Fruit fly (Drosophila melanogaster) whole organism, embryonic: Measurements from ENCODE around the gene Osi21.

Experiments
- ATbp ChIP-seq: fragments of 200-800 bp; sonication (Bioruptor generic); optimal IDR thresholded peaks from 2 replicates; lab custom pipeline; 2017; ENCODE audit warnings: missing biosample characterization, mild to moderate bottlenecking, missing genetic modification characterization, missing genetic modification reagents
- CG10366 ChIP-seq: fragments of 200-800 bp; sonication (Bioruptor generic); IDR thresholded peaks from 2 replicates; pipeline ENCODE4 v1.3.6; 2022; ENCODE audit warnings: missing biosample characterization, missing genetic modification characterization
- CG10979 ChIP-seq: fragments of 200-800 bp; sonication (Bioruptor generic); optimal IDR thresholded peaks from 2 replicates; lab custom pipeline; 2018; ENCODE audit warnings: missing biosample characterization, mild to moderate bottlenecking, missing genetic modification characterization, moderate library complexity
- CG11504 ChIP-seq: fragments of 200-800 bp; sonication (Bioruptor generic); optimal IDR thresholded peaks from 3 replicates; lab custom pipeline; 2019; ENCODE audit warnings: missing biosample characterization, mild to moderate bottlenecking, missing genetic modification characterization, moderate library complexity
- CG12942 ChIP-seq: fragments of 200-800 bp; sonication (Bioruptor generic); optimal IDR thresholded peaks from 3 replicates; lab custom pipeline; 2016; ENCODE audit warnings: missing biosample characterization, missing genetic modification characterization
- CG14441 ChIP-seq: fragments of 200-800 bp; sonication (Bioruptor generic); IDR thresholded peaks from 2 replicates; pipeline ENCODE4 v1.3.6; 2022; ENCODE audit warnings: missing biosample characterization, missing genetic modification characterization
- CG16863 ChIP-seq: fragments of 200-800 bp; sonication (Bioruptor generic); optimal IDR thresholded peaks from 3 replicates; lab custom pipeline; 2016; ENCODE audit warnings: missing biosample characterization, missing genetic modification characterization
- CG17328 ChIP-seq: fragments of 200-800 bp; sonication (Bioruptor generic); IDR thresholded peaks from 2 replicates; pipeline ENCODE4 v1.3.6; 2022; ENCODE audit warnings: missing biosample characterization, missing genetic modification characterization
- CG17829 ChIP-seq: fragments of 200-800 bp; optimal IDR thresholded peaks from 2 replicates; lab custom pipeline; 2019; ENCODE audit warnings: missing biosample characterization, mild to moderate bottlenecking, missing genetic modification characterization, moderate library complexity
- CG18262 ChIP-seq: fragments of 200-800 bp; optimal IDR thresholded peaks from 3 replicates; lab custom pipeline; 2019; ENCODE audit warnings: missing biosample characterization, mild to moderate bottlenecking, missing genetic modification characterization, moderate library complexity
- CG2199 ChIP-seq: fragments of 200-800 bp; sonication (Bioruptor generic); IDR thresholded peaks from 3 replicates; pipeline ENCODE4 v1.3.6; 2022; ENCODE audit warnings: missing biosample characterization, missing genetic modification characterization
- CG2712 ChIP-seq: fragments of 200-800 bp; optimal IDR thresholded peaks from 3 replicates; lab custom pipeline; 2019; ENCODE audit warnings: missing biosample characterization, mild to moderate bottlenecking, missing genetic modification characterization, moderate library complexity
- CG31441 ChIP-seq: fragments of 200-800 bp; sonication (Bioruptor generic); IDR thresholded peaks from 2 replicates; pipeline ENCODE4 v1.3.6; 2022; ENCODE audit warnings: missing biosample characterization, missing genetic modification characterization
- CG4854 ChIP-seq: fragments of 200-800 bp; sonication (Bioruptor generic); optimal IDR thresholded peaks from 2 replicates; lab custom pipeline; 2016; ENCODE audit warnings: missing biosample characterization, missing genetic modification characterization, inconsistent platforms
- CTCF ChIP-seq: fragments of 200-800 bp; sonication (Bioruptor generic); optimal IDR thresholded peaks from 2 replicates; lab custom pipeline; 2017; ENCODE audit warnings: missing biosample characterization, mild to moderate bottlenecking, missing genetic modification characterization, moderate library complexity
- CkIIα-i1 ChIP-seq: fragments of 200-800 bp; sonication (Bioruptor generic); IDR thresholded peaks from 2 replicates; pipeline ENCODE4 v1.3.6; 2022; ENCODE audit warnings: missing biosample characterization, missing genetic modification characterization
- Dp ChIP-seq: fragments of 200-800 bp; sonication (Bioruptor generic); optimal IDR thresholded peaks from 2 replicates; lab custom pipeline; 2018; ENCODE audit warnings: missing biosample characterization, mild to moderate bottlenecking, missing genetic modification characterization, moderate library complexity
- ERR ChIP-seq: fragments of 200-800 bp; sonication (Bioruptor generic); optimal IDR thresholded peaks from 2 replicates; lab custom pipeline; 2016; ENCODE audit warnings: missing biosample characterization, missing genetic modification characterization
- H2.0 ChIP-seq: fragments of 200-800 bp; sonication (Bioruptor generic); IDR thresholded peaks from 2 replicates; pipeline ENCODE4 v1.3.6; 2022; ENCODE audit warnings: missing biosample characterization, missing genetic modification characterization
- Hey ChIP-seq: fragments of 200-800 bp; sonication (Bioruptor generic); optimal IDR thresholded peaks from 3 replicates; lab custom pipeline; 2018; ENCODE audit warnings: missing biosample characterization, mild to moderate bottlenecking, missing genetic modification characterization
- Nf-YB ChIP-seq: fragments of 200-800 bp; sonication (Bioruptor generic); optimal IDR thresholded peaks from 3 replicates; lab custom pipeline; 2019; ENCODE audit warnings: missing biosample characterization, mild to moderate bottlenecking, missing genetic modification characterization, moderate library complexity
- Nf-YC ChIP-seq: fragments of 200-800 bp; optimal IDR thresholded peaks from 3 replicates; lab custom pipeline; 2019; ENCODE audit warnings: missing biosample characterization, mild to moderate bottlenecking, missing genetic modification characterization, moderate library complexity
- Optix ChIP-seq: fragments of 200-800 bp; sonication (Bioruptor generic); IDR thresholded peaks from 3 replicates; pipeline ENCODE4 v1.3.6; 2022; ENCODE audit warnings: missing biosample characterization, missing genetic modification characterization
- Ssrp ChIP-seq: fragments of 200-800 bp; sonication (Bioruptor generic); optimal IDR thresholded peaks from 2 replicates; lab custom pipeline; 2018; ENCODE audit warnings: missing biosample characterization, mild to moderate bottlenecking, missing genetic modification characterization, moderate library complexity
- Xrp1 ChIP-seq: fragments of 200-800 bp; sonication (Bioruptor generic); IDR thresholded peaks from 2 replicates; pipeline ENCODE4 v1.3.6; 2022; ENCODE audit warnings: missing biosample characterization, missing genetic modification characterization
- bsh ChIP-seq, 2 experiments: fragments of 200-800 bp; sonication (Bioruptor generic); optimal IDR thresholded peaks; 2 replicates each; lab custom pipeline; 2017 to 2018; ENCODE audit warnings: mild to moderate bottlenecking in 2 of 2, missing biosample characterization in 2 of 2, missing genetic modification characterization in 2 of 2, moderate library complexity in 1 of 2
- cg ChIP-seq: fragments of 200-800 bp; sonication (Bioruptor generic); optimal IDR thresholded peaks from 3 replicates; lab custom pipeline; 2019; ENCODE audit warnings: missing biosample characterization, mild to moderate bottlenecking, missing genetic modification characterization, moderate library complexity
- crol ChIP-seq: fragments of 200-800 bp; sonication (Bioruptor generic); IDR thresholded peaks from 2 replicates; pipeline ENCODE4 v1.3.6; 2022; ENCODE audit warnings: missing biosample characterization, missing genetic modification characterization
- dimm ChIP-seq: fragments of 200-800 bp; sonication (Bioruptor generic); IDR thresholded peaks from 2 replicates; pipeline ENCODE4 v1.3.6; 2022; ENCODE audit warnings: missing biosample characterization, missing genetic modification characterization
- dmrt99B ChIP-seq: fragments of 200-800 bp; sonication (Bioruptor generic); optimal IDR thresholded peaks from 2 replicates; lab custom pipeline; 2018; ENCODE audit warnings: missing biosample characterization, mild to moderate bottlenecking, missing genetic modification characterization, moderate library complexity
- gem ChIP-seq: fragments of 200-800 bp; sonication (Bioruptor generic); optimal IDR thresholded peaks from 2 replicates; lab custom pipeline; 2019; ENCODE audit warnings: missing biosample characterization, mild to moderate bottlenecking, missing genetic modification characterization, moderate library complexity
- grn ChIP-seq: fragments of 200-800 bp; sonication (Bioruptor generic); optimal IDR thresholded peaks from 3 replicates; lab custom pipeline; 2017; ENCODE audit warnings: missing biosample characterization, missing genetic modification characterization
- insv ChIP-seq, 2 experiments: fragments of 200-800 bp; sonication (Bioruptor generic); optimal IDR thresholded peaks; 3 replicates each; lab custom pipeline; 2016 to 2018; ENCODE audit warnings: missing biosample characterization in 2 of 2, missing genetic modification characterization in 2 of 2
- lab ChIP-seq: fragments of 200-800 bp; sonication (Bioruptor generic); optimal IDR thresholded peaks from 3 replicates; lab custom pipeline; 2017; ENCODE audit warnings: missing biosample characterization, missing genetic modification characterization, mild to moderate bottlenecking, moderate library complexity, missing genetic modification reagents
- lmd ChIP-seq: fragments of 200-800 bp; sonication (Bioruptor generic); IDR thresholded peaks from 2 replicates; pipeline ENCODE4 v1.3.6; 2022; ENCODE audit warnings: missing biosample characterization, missing genetic modification characterization
- nmo ChIP-seq: fragments of 200-800 bp; sonication (Bioruptor generic); optimal IDR thresholded peaks from 2 replicates; lab custom pipeline; 2018; ENCODE audit warnings: missing biosample characterization, mild to moderate bottlenecking, missing genetic modification characterization, moderate library complexity
- peb ChIP-seq: fragments of 200-800 bp; sonication (Bioruptor generic); IDR thresholded peaks from 2 replicates; pipeline ENCODE4 v1.3.6; 2022; ENCODE audit warnings: missing biosample characterization, missing genetic modification characterization
- row ChIP-seq: fragments of 200-800 bp; sonication (Bioruptor generic); IDR thresholded peaks from 3 replicates; pipeline ENCODE4 v1.3.6; 2022; ENCODE audit warnings: missing biosample characterization, missing genetic modification characterization
- schlank ChIP-seq: fragments of 200-800 bp; sonication (Bioruptor generic); optimal IDR thresholded peaks from 2 replicates; lab custom pipeline; 2018; ENCODE audit warnings: missing biosample characterization, mild to moderate bottlenecking, missing genetic modification characterization
- stwl ChIP-seq: fragments of 200-800 bp; sonication (Bioruptor generic); optimal IDR thresholded peaks from 3 replicates; lab custom pipeline; 2018; ENCODE audit warnings: missing biosample characterization, mild to moderate bottlenecking, missing genetic modification characterization, moderate library complexity
- trem ChIP-seq: fragments of 200-800 bp; optimal IDR thresholded peaks from 3 replicates; lab custom pipeline; 2019; ENCODE audit warnings: missing biosample characterization, mild to moderate bottlenecking, missing genetic modification characterization, moderate library complexity
- twi ChIP-seq: fragments of 200-800 bp; optimal IDR thresholded peaks from 2 replicates; lab custom pipeline; 2019; ENCODE audit warnings: missing biosample characterization, mild to moderate bottlenecking, missing genetic modification characterization, moderate library complexity
- usp ChIP-seq: fragments of >200 bp; optimal IDR thresholded peaks from 2 replicates; lab custom pipeline; 2017; ENCODE audit warnings: missing biosample characterization, missing genetic modification characterization
- vvl ChIP-seq: fragments of 200-800 bp; sonication (Bioruptor generic); IDR thresholded peaks from 2 replicates; pipeline ENCODE4 v1.3.6; 2022; ENCODE audit warnings: missing biosample characterization, missing genetic modification characterization
- wdn ChIP-seq: fragments of 200-800 bp; sonication (Bioruptor generic); IDR thresholded peaks from 2 replicates; pipeline ENCODE4 v1.3.6; 2022; ENCODE audit warnings: missing biosample characterization, missing genetic modification characterization
- zfh1 ChIP-seq: fragments of 200-800 bp; sonication (Bioruptor generic); IDR thresholded peaks from 3 replicates; pipeline ENCODE4 v1.3.6; 2022; ENCODE audit warnings: missing biosample characterization, missing genetic modification characterization

The Osi21 gene

dm6 chr2L:11322115-11322514, 36.6 kb upstream of the Osi21 start (continued):
- TF ChIP-seq bsh (GFP tag; optimal IDR thresholded peaks at IDR 0.05; lab: Kevin White, UChicago) = peak in 1 of 2 experiments; percentile 23
- peak; percentile 19 for TF ChIP-seq nmo (GFP tag; lab: Kevin White, UChicago)
- no peak for TF ChIP-seq lab (GFP tag; lab: Kevin White, UChicago)
- no peak for TF ChIP-seq Ssrp
- no peak for TF ChIP-seq Optix (GFP tag; lab: Robert Waterston, UW)
- TF ChIP-seq CG10979 (tag; lab: Kevin White, UChicago) = peak; percentile 18
- no peak for TF ChIP-seq CG4854
- no peak for TF ChIP-seq twi (tag; lab: Kevin White, UChicago)
- TF ChIP-seq ATbp (GFP tag; lab: Kevin White, UChicago) = no peak
- TF ChIP-seq row (GFP tag; lab: Robert Waterston, UW) = 0 out of 3 replicates have a peak, but pooled peaks have one; percentile 6
- TF ChIP-seq trem (tag; lab: Kevin White, UChicago) = peak; percentile 5
- peak; percentile 49; the same call in 1 of the 2 replicates for TF ChIP-seq Xrp1 (GFP tag; lab: Robert Waterston, UW)
- TF ChIP-seq CG2712 = peak; percentile 42
- TF ChIP-seq zfh1 = peak; percentile 39; the same call in 1 of the 3 replicates

dm6 chr2L:11319221-11319620, 33.7 kb upstream of the Osi21 start:
- TF ChIP-seq CkIIα-i1 (no peak), gem (peak; percentile 6), grn (GFP tag; lab: Kevin White, UChicago) (no peak)

dm6 chr2L:11318464-11318863, 33.0 kb upstream of the Osi21 start:
- TF ChIP-seq CG2199 (GFP tag; lab: Robert Waterston, UW) = 0 out of 3 replicates have a peak, but pooled peaks have one; percentile 13
- TF ChIP-seq ERR = no peak
- TF ChIP-seq H2.0 = no peak
- TF ChIP-seq Nf-YB (GFP tag; lab: Kevin White, UChicago) = no peak
- peak; percentile 83 for TF ChIP-seq CTCF (GFP tag; lab: Kevin White, UChicago)
- peak; percentile 43; the same call in 1 of the 2 replicates for TF ChIP-seq vvl (GFP tag; lab: Robert Waterston, UW)
- peak; percentile 55 for TF ChIP-seq CG10979 (tag; lab: Kevin White, UChicago)

DNA sequence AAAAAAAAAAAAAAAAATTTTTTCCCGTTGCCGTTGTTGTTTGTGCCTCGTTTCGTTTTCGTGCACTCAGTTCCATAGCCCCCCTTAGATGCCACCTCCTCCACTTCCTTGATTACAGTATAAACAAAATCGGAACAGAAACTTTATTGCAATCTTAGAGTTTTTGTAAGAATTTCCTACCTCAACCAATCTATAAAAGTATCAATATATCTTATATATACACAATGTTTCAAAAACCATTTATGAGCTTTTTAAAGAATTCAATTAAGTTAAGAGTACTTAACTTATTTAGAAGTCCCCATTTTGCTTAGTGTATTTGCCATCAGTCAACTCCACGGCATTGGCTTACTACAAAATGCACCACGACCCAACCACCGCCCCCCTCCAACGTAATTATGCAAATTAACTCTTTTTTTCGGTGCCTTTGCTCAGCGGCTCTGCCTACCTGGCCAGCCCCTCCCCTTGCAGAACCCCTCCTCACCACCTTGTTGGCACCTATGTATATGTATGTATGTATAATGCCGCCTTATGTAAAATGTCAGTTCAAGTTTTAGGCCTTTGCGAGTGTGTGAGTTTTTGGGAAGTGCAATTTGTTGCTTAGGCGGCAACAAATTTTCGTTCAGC, 32.3 kb upstream of the Osi21 start:
- TF ChIP-seq Hey (no peak), usp (no peak), stwl (tag; lab: Kevin White, UChicago) (no peak), peb (no peak), Dp (no peak), cg (peak; percentile 11), crol (GFP tag; lab: Robert Waterston, UW) (peak; percentile 51), CG10366 (GFP tag; lab: Robert Waterston, UW) (no peak), CG10979 (tag; lab: Kevin White, UChicago) (peak; percentile 22), CG31441 (0 out of 2 replicates have a peak, but pooled peaks have one; percentile 27), Xrp1 (GFP tag; lab: Robert Waterston, UW) (0 out of 2 replicates have a peak, but pooled peaks have one; percentile 8), schlank (tag; lab: Kevin White, UChicago) (no peak), CG11504 (tag; lab: Kevin White, UChicago) (peak; percentile 45), gem (peak; percentile 22), lmd (GFP tag; lab: Robert Waterston, UW) (0 out of 2 replicates have a peak, but pooled peaks have one; percentile 13), CG17328 (GFP tag; lab: Robert Waterston, UW) (0 out of 2 replicates have a peak, but pooled peaks have one; percentile 15), CG12942 (GFP tag; lab: Kevin White, UChicago) (no peak), CG16863 (no peak), wdn (GFP tag; lab: Robert Waterston, UW) (no peak), Nf-YC (peak; percentile 57), CG14441 (GFP tag; lab: Robert Waterston, UW) (no peak), dimm (no peak), dmrt99B (peak; percentile 33), insv (GFP tag; optimal IDR thresholded peaks at IDR 0.05; lab: Kevin White, UChicago) (no peak), zfh1 (no peak), CG18262 (peak; percentile 17), CG17829 (tag; lab: Kevin White, UChicago) (peak; percentile 2)
